Fruit fly (Drosophila melanogaster) whole organism: Measurements from ENCODE around the gene CG42763.

ENCODE experiments used
- CG8478 ChIP-seq: fragments of >200 bp; optimal IDR thresholded peaks from 2 replicates; lab custom pipeline; 2018; ENCODE audit warnings: inconsistent platforms
- Dll ChIP-seq: fragments of >200 bp; optimal IDR thresholded peaks from 2 replicates; lab custom pipeline; 2017
- EcR ChIP-seq, 2 experiments: fragments of >200 bp; optimal IDR thresholded peaks; 2 replicates each; lab custom pipeline; 2017; ENCODE audit warnings: missing biosample characterization in 2 of 2, missing genetic modification characterization in 2 of 2, missing genetic modification reagents in 2 of 2
- pan ChIP-seq: fragments of >200 bp; optimal IDR thresholded peaks from 2 replicates; lab custom pipeline; 2017
- psq ChIP-seq: fragments of >200 bp; optimal IDR thresholded peaks from 2 replicates; lab custom pipeline; 2017
- usp ChIP-seq: fragments of >200 bp; optimal IDR thresholded peaks from 2 replicates; lab custom pipeline; 2017; ENCODE audit warnings: missing biosample characterization, missing genetic modification characterization, mixed read lengths

DNA sequence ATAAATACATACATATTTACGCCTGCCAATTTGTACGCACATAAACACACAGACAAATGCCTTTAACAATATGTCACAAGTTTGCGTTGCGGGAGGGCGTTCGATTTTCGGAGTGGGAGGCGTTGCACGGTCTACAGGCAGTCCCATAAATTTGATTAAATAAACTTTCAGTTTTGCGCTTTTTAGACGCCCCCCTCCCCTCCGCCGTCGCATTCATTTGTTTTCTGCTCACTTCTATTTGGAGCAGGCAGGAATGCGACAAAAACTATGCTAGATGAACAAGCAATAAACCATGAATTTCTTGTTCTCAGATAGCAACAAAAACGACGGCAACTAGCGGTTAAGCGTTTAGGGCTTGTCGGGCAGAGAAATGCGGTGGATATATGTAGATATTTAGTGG, 45.9 kb downstream of the CG42763 start:
- no peak for TF ChIP-seq Dll
- TF ChIP-seq EcR (GFP tag; optimal IDR thresholded peaks at IDR 0.05; lab: Kevin White, UChicago) = no peak
- TF ChIP-seq pan (lab: Kevin White, UChicago) = no peak
- TF ChIP-seq usp (GFP tag; lab: Kevin White, UChicago) = no peak
- TF ChIP-seq CG8478 (lab: Kevin White, UChicago) = no peak
- TF ChIP-seq psq (lab: Kevin White, UChicago) = no peak
